Fruit fly (Drosophila melanogaster) whole organism, prepupa: ENCODE results near the gene Drgx.

Experiments used
- CG11294 ChIP-seq: fragments of 200-800 bp; sonication (Bioruptor generic); IDR thresholded peaks from 2 replicates; pipeline ENCODE4 v1.3.6; 2022; ENCODE audit warnings: missing biosample characterization, missing genetic modification characterization
- Gug ChIP-seq: fragments of 200-800 bp; sonication (Bioruptor generic); IDR thresholded peaks from 2 replicates; pipeline ENCODE4 v1.3.6; 2022; ENCODE audit warnings: missing biosample characterization, missing genetic modification characterization
- Lpt ChIP-seq: fragments of 200-800 bp; sonication (Bioruptor generic); optimal IDR thresholded peaks from 3 replicates; lab custom pipeline; 2016; ENCODE audit warnings: missing biosample characterization, missing genetic modification characterization

dm6 chr2L:3701526-3701925 lies 39.0 kb downstream of the Drgx start, which contains the start of gene CG43145:
- TF ChIP-seq Gug, result no peak
- no peak for TF ChIP-seq CG11294
- TF ChIP-seq Lpt (GFP tag; lab: Kevin White, UChicago), result no peak
